Fruit fly (Drosophila melanogaster) whole organism, embryonic: ENCODE data around the gene CG12766.
A peak's percentile ranks its signal among the peaks of the same experiment; 100 is the strongest.

Source experiments
- Bgb ChIP-seq: fragments of 200-800 bp; sonication (Bioruptor generic); IDR thresholded peaks from 2 replicates; pipeline ENCODE4 v1.3.6; 2022; ENCODE audit warnings: missing biosample characterization, missing genetic modification characterization; ENCODE audit not compliant: partially characterized antibody
- C15 ChIP-seq: fragments of 200-800 bp; sonication (Bioruptor generic); IDR thresholded peaks from 3 replicates; pipeline ENCODE4 v1.3.6; 2022; ENCODE audit warnings: missing biosample characterization, missing genetic modification characterization
- CG10543 ChIP-seq: fragments of 200-800 bp; sonication (Bioruptor generic); optimal IDR thresholded peaks from 3 replicates; lab custom pipeline; 2017; ENCODE audit warnings: missing biosample characterization, mild to moderate bottlenecking, missing genetic modification characterization, moderate library complexity
- CG11456 ChIP-seq: fragments of 200-800 bp; sonication (Bioruptor generic); IDR thresholded peaks from 3 replicates; pipeline ENCODE4 v1.3.6; 2022; ENCODE audit warnings: missing biosample characterization, missing genetic modification characterization
- CG12071 ChIP-seq: fragments of 200-800 bp; sonication (Bioruptor generic); optimal IDR thresholded peaks from 3 replicates; lab custom pipeline; 2018; ENCODE audit warnings: missing biosample characterization, mild to moderate bottlenecking, missing genetic modification characterization
- CG15514 ChIP-seq: fragments of 200-800 bp; sonication (Bioruptor generic); optimal IDR thresholded peaks from 3 replicates; lab custom pipeline; 2017; ENCODE audit warnings: missing biosample characterization, missing genetic modification characterization, mild to moderate bottlenecking, moderate library complexity, missing genetic modification reagents
- CG17361 ChIP-seq: fragments of 200-800 bp; sonication (Bioruptor generic); IDR thresholded peaks from 3 replicates; pipeline ENCODE4 v1.3.6; 2022; ENCODE audit warnings: missing biosample characterization, missing genetic modification characterization
- CG2116 ChIP-seq: fragments of 200-800 bp; sonication (Bioruptor generic); optimal IDR thresholded peaks from 3 replicates; lab custom pipeline; 2018; ENCODE audit warnings: missing biosample characterization, mild to moderate bottlenecking, missing genetic modification characterization
- CG2120 ChIP-seq: fragments of 200-800 bp; sonication (Bioruptor generic); optimal IDR thresholded peaks from 3 replicates; lab custom pipeline; 2016; ENCODE audit warnings: missing biosample characterization, missing genetic modification characterization
- CG2202 ChIP-seq: fragments of 200-800 bp; sonication (Bioruptor generic); optimal IDR thresholded peaks from 2 replicates; lab custom pipeline; 2018; ENCODE audit warnings: missing biosample characterization, mild to moderate bottlenecking, missing genetic modification characterization
- CG34376 ChIP-seq: fragments of 200-800 bp; sonication (Bioruptor generic); optimal IDR thresholded peaks from 2 replicates; lab custom pipeline; 2018; ENCODE audit warnings: missing biosample characterization, mild to moderate bottlenecking, missing genetic modification characterization
- CG42726 ChIP-seq: fragments of 200-800 bp; sonication (Bioruptor generic); IDR thresholded peaks from 2 replicates; pipeline ENCODE4 v1.3.6; 2022; ENCODE audit warnings: missing biosample characterization, missing genetic modification characterization; ENCODE audit not compliant: partially characterized antibody
- CG6854 ChIP-seq: fragments of 200-800 bp; sonication (Bioruptor generic); optimal IDR thresholded peaks from 3 replicates; lab custom pipeline; 2017; ENCODE audit warnings: missing biosample characterization, mild to moderate bottlenecking, missing genetic modification characterization
- CG7372 ChIP-seq: fragments of 200-800 bp; sonication (Bioruptor generic); IDR thresholded peaks from 2 replicates; pipeline ENCODE4 v1.3.6; 2022; ENCODE audit warnings: missing biosample characterization, missing genetic modification characterization
- CG7928 ChIP-seq: fragments of 200-800 bp; sonication (Bioruptor generic); optimal IDR thresholded peaks from 2 replicates; lab custom pipeline; 2017; ENCODE audit warnings: missing biosample characterization, mild to moderate bottlenecking, missing genetic modification characterization
- CG7987 ChIP-seq: fragments of 200-800 bp; sonication (Bioruptor generic); optimal IDR thresholded peaks from 2 replicates; lab custom pipeline; 2018; ENCODE audit warnings: missing biosample characterization, mild to moderate bottlenecking, missing genetic modification characterization, moderate library complexity
- CHES-1-like ChIP-seq: fragments of 200-800 bp; sonication (Bioruptor generic); optimal IDR thresholded peaks from 2 replicates; lab custom pipeline; 2016; ENCODE audit warnings: missing biosample characterization, missing genetic modification characterization
- Chrac-16 ChIP-seq: fragments of 200-800 bp; sonication (Bioruptor generic); optimal IDR thresholded peaks from 3 replicates; lab custom pipeline; 2016; ENCODE audit warnings: missing biosample characterization, missing genetic modification characterization
- Doc3 ChIP-seq: fragments of 200-800 bp; sonication (Bioruptor generic); IDR thresholded peaks from 3 replicates; pipeline ENCODE4 v1.3.6; 2022; ENCODE audit warnings: missing biosample characterization, missing genetic modification characterization; ENCODE audit not compliant: partially characterized antibody
- Drgx ChIP-seq: fragments of 200-800 bp; sonication (Bioruptor generic); IDR thresholded peaks from 2 replicates; pipeline ENCODE4 v1.3.6; 2022; ENCODE audit warnings: missing biosample characterization, missing genetic modification characterization
- E2f1 ChIP-seq: fragments of 200-800 bp; sonication (Bioruptor generic); IDR thresholded peaks from 2 replicates; pipeline ENCODE4 v1.3.6; 2022; ENCODE audit warnings: missing biosample characterization, missing genetic modification characterization
- ERR ChIP-seq: fragments of 200-800 bp; sonication (Bioruptor generic); optimal IDR thresholded peaks from 2 replicates; lab custom pipeline; 2016; ENCODE audit warnings: missing biosample characterization, missing genetic modification characterization
- Ets65A ChIP-seq: fragments of 200-800 bp; sonication (Bioruptor generic); peaks from one replicate; lab custom pipeline; 2016; ENCODE audit warnings: missing biosample characterization, missing genetic modification characterization
- HmgZ ChIP-seq: fragments of 200-800 bp; sonication (Bioruptor generic); optimal IDR thresholded peaks from 2 replicates; lab custom pipeline; 2018; ENCODE audit warnings: missing biosample characterization, mild to moderate bottlenecking, missing genetic modification characterization
- Hmr ChIP-seq: fragments of 200-800 bp; sonication (Bioruptor generic); optimal IDR thresholded peaks from 3 replicates; lab custom pipeline; 2017; ENCODE audit warnings: mild to moderate bottlenecking, missing biosample characterization, missing genetic modification reagents, missing genetic modification characterization
- Myb ChIP-seq: fragments of 200-800 bp; sonication (Bioruptor generic); optimal IDR thresholded peaks from 2 replicates; lab custom pipeline; 2016; ENCODE audit warnings: missing biosample characterization, missing genetic modification characterization
- Nf-YC ChIP-seq: fragments of 200-800 bp; optimal IDR thresholded peaks from 3 replicates; lab custom pipeline; 2019; ENCODE audit warnings: missing biosample characterization, mild to moderate bottlenecking, missing genetic modification characterization, moderate library complexity
- NfI ChIP-seq: fragments of 200-800 bp; sonication (Bioruptor generic); optimal IDR thresholded peaks from 3 replicates; lab custom pipeline; 2018; ENCODE audit warnings: missing biosample characterization, mild to moderate bottlenecking, missing genetic modification characterization, moderate library complexity
- Opbp ChIP-seq: fragments of 200-800 bp; sonication (Bioruptor generic); IDR thresholded peaks from 3 replicates; pipeline ENCODE4 v1.3.6; 2022; ENCODE audit warnings: missing biosample characterization, missing genetic modification characterization; ENCODE audit not compliant: partially characterized antibody
- Spps ChIP-seq: fragments of 200-800 bp; sonication (Bioruptor generic); optimal IDR thresholded peaks from 2 replicates; lab custom pipeline; 2018; ENCODE audit warnings: missing biosample characterization, mild to moderate bottlenecking, missing genetic modification characterization
- ato ChIP-seq: fragments of 200-800 bp; sonication (Bioruptor generic); IDR thresholded peaks from 2 replicates; pipeline ENCODE4 v1.3.6; 2022; ENCODE audit warnings: missing biosample characterization, missing genetic modification characterization; ENCODE audit not compliant: partially characterized antibody
- bab2 ChIP-seq: fragments of 200-800 bp; sonication (Bioruptor generic); optimal IDR thresholded peaks from 2 replicates; lab custom pipeline; 2016; ENCODE audit warnings: missing biosample characterization, missing genetic modification characterization
- br ChIP-seq: fragments of >200 bp; optimal IDR thresholded peaks from 2 replicates; lab custom pipeline; 2017
- chinmo ChIP-seq: fragments of 200-800 bp; sonication (Bioruptor generic); IDR thresholded peaks from 4 replicates; pipeline ENCODE4 v1.3.6; 2022; ENCODE audit warnings: missing biosample characterization, missing genetic modification characterization; ENCODE audit not compliant: partially characterized antibody
- exex ChIP-seq: fragments of 200-800 bp; sonication (Bioruptor generic); optimal IDR thresholded peaks from 4 replicates; lab custom pipeline; 2018; ENCODE audit warnings: missing biosample characterization, mild to moderate bottlenecking, missing genetic modification characterization, moderate library complexity
- grn ChIP-seq: fragments of 200-800 bp; sonication (Bioruptor generic); optimal IDR thresholded peaks from 3 replicates; lab custom pipeline; 2017; ENCODE audit warnings: missing biosample characterization, missing genetic modification characterization
- gro ChIP-seq: fragments of 200-800 bp; sonication (Bioruptor generic); optimal IDR thresholded peaks from 2 replicates; lab custom pipeline; 2016; ENCODE audit warnings: missing biosample characterization, missing genetic modification characterization
- ham ChIP-seq: fragments of 200-800 bp; sonication (Bioruptor generic); IDR thresholded peaks from 2 replicates; pipeline ENCODE4 v1.3.6; 2022; ENCODE audit warnings: missing biosample characterization, missing genetic modification characterization
- hbn ChIP-seq: fragments of 200-800 bp; sonication (Bioruptor generic); IDR thresholded peaks from 2 replicates; pipeline ENCODE4 v1.3.6; 2022; ENCODE audit warnings: missing biosample characterization, missing genetic modification characterization; ENCODE audit not compliant: partially characterized antibody
- insv ChIP-seq, 2 experiments: fragments of 200-800 bp; sonication (Bioruptor generic); optimal IDR thresholded peaks; 3 replicates each; lab custom pipeline; 2016 to 2018; ENCODE audit warnings: missing biosample characterization in 2 of 2, missing genetic modification characterization in 2 of 2
- kay ChIP-seq: fragments of 200-800 bp; sonication (Bioruptor generic); optimal IDR thresholded peaks from 2 replicates; lab custom pipeline; 2016; ENCODE audit warnings: missing biosample characterization, missing genetic modification characterization
- knrl ChIP-seq: fragments of 200-800 bp; sonication (Bioruptor generic); IDR thresholded peaks from 3 replicates; pipeline ENCODE4 v1.3.6; 2022; ENCODE audit warnings: missing biosample characterization, missing genetic modification characterization; ENCODE audit not compliant: partially characterized antibody
- pita ChIP-seq: fragments of 200-800 bp; sonication (Bioruptor generic); optimal IDR thresholded peaks from 2 replicates; lab custom pipeline; 2017; ENCODE audit warnings: missing biosample characterization, mild to moderate bottlenecking, missing genetic modification characterization
- scrt ChIP-seq: fragments of 200-800 bp; sonication (Bioruptor generic); optimal IDR thresholded peaks from 2 replicates; lab custom pipeline; 2018; ENCODE audit warnings: missing biosample characterization, mild to moderate bottlenecking, missing genetic modification characterization, moderate library complexity
- sens ChIP-seq: fragments of 200-800 bp; sonication (Bioruptor generic); peaks from one replicate; lab custom pipeline; 2016; ENCODE audit warnings: missing biosample characterization, missing genetic modification characterization
- sna ChIP-seq: fragments of 200-800 bp; sonication (Bioruptor generic); IDR thresholded peaks from 2 replicates; pipeline ENCODE4 v1.3.6; 2022; ENCODE audit warnings: missing biosample characterization, missing genetic modification characterization; ENCODE audit not compliant: partially characterized antibody
- trem ChIP-seq: fragments of 200-800 bp; optimal IDR thresholded peaks from 3 replicates; lab custom pipeline; 2019; ENCODE audit warnings: missing biosample characterization, mild to moderate bottlenecking, missing genetic modification characterization, moderate library complexity
- ttk ChIP-seq: fragments of 200-800 bp; sonication (Bioruptor generic); IDR thresholded peaks from 2 replicates; pipeline ENCODE4 v2.1.2; 2022; ENCODE audit warnings: missing biosample characterization, missing genetic modification characterization
- unc-4 ChIP-seq: fragments of 200-800 bp; sonication (Bioruptor generic); IDR thresholded peaks from 2 replicates; pipeline ENCODE4 v1.3.6; 2022; ENCODE audit warnings: missing biosample characterization, missing genetic modification characterization; ENCODE audit not compliant: partially characterized antibody

Gene CG12766

DNA sequence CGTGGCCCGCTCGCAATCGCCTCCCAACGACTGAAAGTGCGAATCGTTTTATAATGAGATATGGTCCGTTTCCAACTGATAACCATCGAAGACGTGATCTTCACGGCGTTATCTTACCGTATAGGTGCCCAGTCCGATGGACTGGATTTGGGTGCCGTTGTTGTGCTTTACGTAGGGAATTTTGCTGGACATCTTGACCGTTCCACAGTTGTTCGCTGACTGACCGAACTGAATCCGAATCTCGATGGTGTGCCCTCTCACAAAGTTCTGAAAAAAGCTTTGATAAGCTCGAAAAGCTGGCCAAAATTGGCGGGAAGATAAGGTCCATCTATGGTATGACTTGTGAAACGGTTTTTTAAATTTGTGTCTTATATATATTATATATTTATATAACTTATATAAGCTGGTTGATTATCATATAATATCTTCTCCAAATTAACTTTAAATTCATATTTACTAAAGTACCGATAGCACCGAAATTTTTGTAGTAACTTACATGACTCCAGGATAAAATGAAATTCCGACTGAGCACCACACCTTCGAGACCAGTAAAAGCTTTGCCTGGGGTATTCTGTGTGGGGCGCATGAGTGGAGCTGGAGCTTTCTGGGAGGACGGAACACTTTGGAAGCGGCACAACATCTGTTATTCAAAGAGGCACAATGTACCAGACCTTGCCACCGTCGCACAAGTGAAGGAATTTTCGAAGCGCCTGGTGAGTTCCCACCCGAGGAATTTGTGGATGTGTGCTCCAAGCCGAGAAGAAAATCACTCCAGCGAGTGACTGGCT lies 2.5 kb upstream of the CG12766 start, which contains the start of the genes CG10863 and CG14982 (continued):
- TF ChIP-seq exex (tag; lab: Kevin White, UChicago) = peak; percentile 84
- peak; percentile 5 for TF ChIP-seq Hmr (GFP tag; lab: Kevin White, UChicago)
- TF ChIP-seq CG10543 (GFP tag; lab: Kevin White, UChicago) = peak; percentile 74
- TF ChIP-seq Myb (GFP tag; lab: Kevin White, UChicago) = peak; percentile 20
- TF ChIP-seq CG17361 (GFP tag; lab: Robert Waterston, UW) = no peak
- TF ChIP-seq Chrac-16 (GFP tag; lab: Kevin White, UChicago) = no peak
- no peak for TF ChIP-seq CG11456
- TF ChIP-seq CG2202 (tag; lab: Kevin White, UChicago) = no peak
- TF ChIP-seq CG34376 (GFP tag; lab: Kevin White, UChicago) = peak; percentile 83
- TF ChIP-seq Drgx = no peak
- TF ChIP-seq CG15514 (GFP tag; lab: Kevin White, UChicago) = peak; percentile 60
- TF ChIP-seq CG2120 (GFP tag; lab: Kevin White, UChicago) = no peak
- TF ChIP-seq CG7372 (GFP tag; lab: Robert Waterston, UW) = no peak
- peak; percentile 50; the same call in 1 of the 4 replicates for TF ChIP-seq chinmo (GFP tag; lab: Robert Waterston, UW)
- no peak for TF ChIP-seq sens (GFP tag; lab: Kevin White, UChicago)
- peak; percentile 52 for TF ChIP-seq Ets65A (GFP tag; lab: Kevin White, UChicago)
- TF ChIP-seq CG7987 (GFP tag; lab: Kevin White, UChicago) = peak; percentile 20
- TF ChIP-seq CG12071 (GFP tag; lab: Kevin White, UChicago) = peak; percentile 1
- TF ChIP-seq bab2 (GFP tag; lab: Kevin White, UChicago) = no peak
- no peak for TF ChIP-seq br (lab: Kevin White, UChicago)
- TF ChIP-seq CHES-1-like (GFP tag; lab: Kevin White, UChicago) = no peak
- peak; percentile 91 for TF ChIP-seq grn (GFP tag; lab: Kevin White, UChicago)
- TF ChIP-seq gro = peak; percentile 59
- no peak for TF ChIP-seq pita
- no peak for TF ChIP-seq insv (GFP tag; optimal IDR thresholded peaks at IDR 0.05; lab: Kevin White, UChicago)
- peak; percentile 4 for TF ChIP-seq Nf-YC (tag; lab: Kevin White, UChicago)
- peak; percentile 5 for TF ChIP-seq CG6854 (GFP tag; lab: Kevin White, UChicago)
- TF ChIP-seq E2f1 (GFP tag; lab: Robert Waterston, UW) = peak; percentile 44; the same call in 1 of the 2 replicates
- TF ChIP-seq CG7928 (GFP tag; lab: Kevin White, UChicago) = no peak
- no peak for TF ChIP-seq ham (GFP tag; lab: Robert Waterston, UW)
- TF ChIP-seq sna (GFP tag; lab: Robert Waterston, UW) = no peak
- no peak for TF ChIP-seq NfI (GFP tag; lab: Kevin White, UChicago)
- no peak for TF ChIP-seq Spps (tag; lab: Kevin White, UChicago)
- no peak for TF ChIP-seq kay (GFP tag; lab: Kevin White, UChicago)
- no peak for TF ChIP-seq CG42726 (GFP tag; lab: Robert Waterston, UW)
- peak; percentile 47 for TF ChIP-seq scrt (GFP tag; lab: Kevin White, UChicago)
- TF ChIP-seq C15 (GFP tag; lab: Robert Waterston, UW) = no peak
- no peak for TF ChIP-seq knrl (GFP tag; lab: Robert Waterston, UW)

DNA sequence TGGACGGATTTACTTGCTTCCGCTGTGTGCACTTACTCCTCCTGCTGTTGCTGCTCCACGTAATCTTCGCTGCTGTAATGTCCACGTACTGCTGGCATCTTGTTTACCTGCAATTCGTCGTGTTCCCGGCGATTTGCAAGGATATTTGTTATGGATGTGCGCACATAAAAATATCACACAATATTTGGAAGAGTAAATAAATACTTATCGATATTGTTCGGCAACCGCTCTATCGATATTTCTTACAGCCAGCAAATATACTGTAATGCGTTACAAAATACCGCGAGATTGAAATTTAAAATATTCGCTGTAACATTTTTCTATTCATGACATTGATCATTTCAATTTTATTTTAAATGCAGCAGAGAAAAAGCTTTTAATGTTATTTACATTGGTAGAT lies 2.1 kb downstream of the CG12766 start, which contains the start of gene CG10866:
TSS of gene CG10866 (minus strand) at position 187 of the 400 bp plus-strand sequence.
- TF ChIP-seq Bgb (peak; percentile 85), ERR (GFP tag; lab: Kevin White, UChicago) (no peak), ato (GFP tag; lab: Robert Waterston, UW) (peak; percentile 56), hbn (peak; percentile 79), trem (peak; percentile 6), CG2116 (peak; percentile 65), C15 (GFP tag; lab: Robert Waterston, UW) (no peak), HmgZ (tag; lab: Kevin White, UChicago) (peak; percentile 1), unc-4 (GFP tag; lab: Robert Waterston, UW) (peak; percentile 84), Doc3 (GFP tag; lab: Robert Waterston, UW) (peak; percentile 86), Opbp (GFP tag; lab: Robert Waterston, UW) (peak; percentile 85; the same call in 2 of the 3 replicates), ttk (GFP tag; lab: Robert Waterston, UW) (no peak)
